Fruit fly (Drosophila melanogaster) whole organism, embryonic: ENCODE results near the gene CG7509.
A peak's percentile ranks its signal among the peaks of the same experiment; 100 is the strongest.

ENCODE experiments used
- CG10959 ChIP-seq: fragments of 200-800 bp; sonication (Bioruptor generic); IDR thresholded peaks from 2 replicates; pipeline ENCODE4 v1.3.6; 2022; ENCODE audit warnings: missing biosample characterization, missing genetic modification characterization
- CG11093 ChIP-seq: fragments of 200-800 bp; sonication (Bioruptor generic); IDR thresholded peaks from 3 replicates; pipeline ENCODE4 v1.3.6; 2022; ENCODE audit warnings: missing biosample characterization, missing genetic modification characterization
- CG11696 ChIP-seq: fragments of 200-800 bp; sonication (Bioruptor generic); IDR thresholded peaks from 2 replicates; pipeline ENCODE4 v1.3.6; 2022; ENCODE audit warnings: missing biosample characterization, missing genetic modification characterization
- CG12071 ChIP-seq: fragments of 200-800 bp; sonication (Bioruptor generic); optimal IDR thresholded peaks from 3 replicates; lab custom pipeline; 2018; ENCODE audit warnings: missing biosample characterization, mild to moderate bottlenecking, missing genetic modification characterization
- CG12942 ChIP-seq: fragments of 200-800 bp; sonication (Bioruptor generic); optimal IDR thresholded peaks from 3 replicates; lab custom pipeline; 2016; ENCODE audit warnings: missing biosample characterization, missing genetic modification characterization
- CG13287 ChIP-seq: fragments of 200-800 bp; sonication (Bioruptor generic); IDR thresholded peaks from 2 replicates; pipeline ENCODE4 v1.3.6; 2022; ENCODE audit warnings: missing biosample characterization, missing genetic modification characterization; ENCODE audit not compliant: partially characterized antibody
- CG13424 ChIP-seq: fragments of 200-800 bp; sonication (Bioruptor generic); optimal IDR thresholded peaks from 2 replicates; lab custom pipeline; 2019; ENCODE audit warnings: missing biosample characterization, mild to moderate bottlenecking, missing genetic modification characterization, moderate library complexity
- CG14667 ChIP-seq: fragments of 200-800 bp; sonication (Bioruptor generic); IDR thresholded peaks from 2 replicates; pipeline ENCODE4 v1.3.6; 2022; ENCODE audit warnings: missing biosample characterization, missing genetic modification characterization
- CG16779 ChIP-seq: fragments of 200-800 bp; sonication (Bioruptor generic); IDR thresholded peaks from 2 replicates; pipeline ENCODE4 v1.3.6; 2022; ENCODE audit warnings: missing biosample characterization, missing genetic modification characterization
- CG1832 ChIP-seq: fragments of 200-800 bp; sonication (Bioruptor generic); optimal IDR thresholded peaks from 2 replicates; lab custom pipeline; 2017; ENCODE audit warnings: missing biosample characterization, mild to moderate bottlenecking, missing genetic modification characterization, inconsistent platforms
- CG18764 ChIP-seq: fragments of 200-800 bp; sonication (Bioruptor generic); optimal IDR thresholded peaks from 3 replicates; lab custom pipeline; 2016; ENCODE audit warnings: missing biosample characterization, missing genetic modification characterization
- CG31388 ChIP-seq: fragments of 200-800 bp; sonication (Bioruptor generic); optimal IDR thresholded peaks from 2 replicates; lab custom pipeline; 2016; ENCODE audit warnings: missing biosample characterization, missing genetic modification characterization
- CG4282 ChIP-seq: fragments of 200-800 bp; sonication (Bioruptor generic); optimal IDR thresholded peaks from 2 replicates; lab custom pipeline; 2016; ENCODE audit warnings: missing biosample characterization, missing genetic modification characterization
- CG5953 ChIP-seq: fragments of 200-800 bp; sonication (Bioruptor generic); IDR thresholded peaks from 2 replicates; pipeline ENCODE4 v1.3.6; 2022; ENCODE audit warnings: missing biosample characterization, missing genetic modification characterization
- CG6654 ChIP-seq: fragments of 200-800 bp; sonication (Bioruptor generic); optimal IDR thresholded peaks from 2 replicates; lab custom pipeline; 2017; ENCODE audit warnings: missing biosample characterization, mild to moderate bottlenecking, missing genetic modification characterization
- CG7786 ChIP-seq: fragments of 200-800 bp; sonication (Bioruptor generic); optimal IDR thresholded peaks from 2 replicates; lab custom pipeline; 2016; ENCODE audit warnings: missing biosample characterization, missing genetic modification characterization
- CG7928 ChIP-seq: fragments of 200-800 bp; sonication (Bioruptor generic); optimal IDR thresholded peaks from 2 replicates; lab custom pipeline; 2017; ENCODE audit warnings: missing biosample characterization, mild to moderate bottlenecking, missing genetic modification characterization
- CG8765 ChIP-seq: fragments of 200-800 bp; sonication (Bioruptor generic); IDR thresholded peaks from 2 replicates; pipeline ENCODE4 v1.3.6; 2022; ENCODE audit warnings: missing biosample characterization, missing genetic modification characterization
- Fer1 ChIP-seq: fragments of 200-800 bp; sonication (Bioruptor generic); optimal IDR thresholded peaks from 2 replicates; lab custom pipeline; 2017; ENCODE audit warnings: missing biosample characterization, mild to moderate bottlenecking, missing genetic modification characterization
- HLH3B ChIP-seq: fragments of 200-800 bp; sonication (Bioruptor generic); IDR thresholded peaks from 2 replicates; pipeline ENCODE4 v1.3.6; 2022; ENCODE audit warnings: missing biosample characterization, missing genetic modification characterization
- HmgD ChIP-seq: fragments of 200-800 bp; sonication (Bioruptor generic); optimal IDR thresholded peaks from 3 replicates; lab custom pipeline; 2016; ENCODE audit warnings: missing biosample characterization, missing genetic modification characterization
- Hr39 ChIP-seq: fragments of >200 bp; optimal IDR thresholded peaks from 2 replicates; lab custom pipeline; 2017
- Hsf ChIP-seq: fragments of 200-800 bp; sonication (Bioruptor generic); optimal IDR thresholded peaks from 3 replicates; lab custom pipeline; 2016; ENCODE audit warnings: missing biosample characterization, missing genetic modification characterization
- Nf-YC ChIP-seq: fragments of 200-800 bp; optimal IDR thresholded peaks from 3 replicates; lab custom pipeline; 2019; ENCODE audit warnings: missing biosample characterization, mild to moderate bottlenecking, missing genetic modification characterization, moderate library complexity
- Oaz ChIP-seq: fragments of 200-800 bp; sonication (Bioruptor generic); IDR thresholded peaks from 2 replicates; pipeline ENCODE4 v1.3.6; 2022; ENCODE audit warnings: missing biosample characterization, missing genetic modification characterization
- Pdp1 ChIP-seq, 2 experiments: fragments of 200-800 bp; sonication (Bioruptor generic); optimal IDR thresholded peaks; 3 replicates each; lab custom pipeline; 2016; ENCODE audit warnings: missing biosample characterization in 2 of 2, missing genetic modification characterization in 2 of 2, mild to moderate bottlenecking in 1 of 2, moderate library complexity in 1 of 2
- Ptx1 ChIP-seq: fragments of 200-800 bp; sonication (Bioruptor generic); IDR thresholded peaks from 2 replicates; pipeline ENCODE4 v1.3.6; 2022; ENCODE audit warnings: missing biosample characterization, missing genetic modification characterization
- Scr ChIP-seq: fragments of 200-800 bp; sonication (Bioruptor generic); IDR thresholded peaks from 2 replicates; pipeline ENCODE4 v1.3.6; 2022; ENCODE audit warnings: missing biosample characterization, missing genetic modification characterization; ENCODE audit not compliant: partially characterized antibody
- Sin3A ChIP-seq: fragments of >200 bp; optimal IDR thresholded peaks from 2 replicates; lab custom pipeline; 2018
- TFAM ChIP-seq: fragments of 200-800 bp; sonication (Bioruptor generic); optimal IDR thresholded peaks from 2 replicates; lab custom pipeline; 2017; ENCODE audit warnings: missing biosample characterization, missing genetic modification characterization, inconsistent platforms
- az2 ChIP-seq: fragments of 200-800 bp; sonication (Bioruptor generic); optimal IDR thresholded peaks from 3 replicates; lab custom pipeline; 2016; ENCODE audit warnings: missing biosample characterization, missing genetic modification characterization
- br ChIP-seq: fragments of >200 bp; optimal IDR thresholded peaks from 2 replicates; lab custom pipeline; 2017
- disco-r ChIP-seq: fragments of 200-800 bp; sonication (Bioruptor generic); optimal IDR thresholded peaks from 2 replicates; lab custom pipeline; 2016; ENCODE audit warnings: missing biosample characterization, missing genetic modification characterization
- dpn ChIP-seq, 2 experiments: fragments of 200-800 bp; sonication (Bioruptor generic); optimal IDR thresholded peaks; 3 replicates each; lab custom pipeline; 2016; ENCODE audit warnings: missing biosample characterization in 2 of 2, missing genetic modification characterization in 2 of 2
- exex ChIP-seq: fragments of 200-800 bp; sonication (Bioruptor generic); optimal IDR thresholded peaks from 4 replicates; lab custom pipeline; 2018; ENCODE audit warnings: missing biosample characterization, mild to moderate bottlenecking, missing genetic modification characterization, moderate library complexity
- fd96Cb ChIP-seq: fragments of 200-800 bp; sonication (Bioruptor generic); optimal IDR thresholded peaks from 2 replicates; lab custom pipeline; 2018; ENCODE audit warnings: missing biosample characterization, mild to moderate bottlenecking, missing genetic modification characterization, moderate library complexity
- fru ChIP-seq: fragments of >200 bp; optimal IDR thresholded peaks from 2 replicates; lab custom pipeline; 2017
- ftz-f1 ChIP-seq: fragments of 200-800 bp; sonication (Bioruptor generic); optimal IDR thresholded peaks from 2 replicates; lab custom pipeline; 2016; ENCODE audit warnings: missing biosample characterization, missing genetic modification characterization
- gcm ChIP-seq: fragments of 200-800 bp; sonication (Bioruptor generic); optimal IDR thresholded peaks from 2 replicates; lab custom pipeline; 2019; ENCODE audit warnings: missing biosample characterization, mild to moderate bottlenecking, missing genetic modification characterization, moderate library complexity
- gsb-n ChIP-seq: fragments of 200-800 bp; sonication (Bioruptor generic); optimal IDR thresholded peaks from 3 replicates; lab custom pipeline; 2018; ENCODE audit warnings: missing biosample characterization, mild to moderate bottlenecking, missing genetic modification characterization
- insv ChIP-seq, 2 experiments: fragments of 200-800 bp; sonication (Bioruptor generic); optimal IDR thresholded peaks; 3 replicates each; lab custom pipeline; 2016 to 2018; ENCODE audit warnings: missing biosample characterization in 2 of 2, missing genetic modification characterization in 2 of 2
- jumu ChIP-seq: fragments of 200-800 bp; sonication (Bioruptor generic); optimal IDR thresholded peaks from 3 replicates; lab custom pipeline; 2016; ENCODE audit warnings: missing biosample characterization, missing genetic modification characterization
- lab ChIP-seq: fragments of 200-800 bp; sonication (Bioruptor generic); optimal IDR thresholded peaks from 3 replicates; lab custom pipeline; 2017; ENCODE audit warnings: missing biosample characterization, missing genetic modification characterization, mild to moderate bottlenecking, moderate library complexity, missing genetic modification reagents
- luna ChIP-seq: fragments of 200-800 bp; sonication (Bioruptor generic); optimal IDR thresholded peaks from 2 replicates; lab custom pipeline; 2016; ENCODE audit warnings: missing biosample characterization, missing genetic modification characterization
- mam ChIP-seq: fragments of 200-800 bp; sonication (Bioruptor generic); optimal IDR thresholded peaks from 3 replicates; lab custom pipeline; 2016; ENCODE audit warnings: missing biosample characterization, missing genetic modification characterization
- pb ChIP-seq: fragments of 200-800 bp; sonication (Bioruptor generic); optimal IDR thresholded peaks from 3 replicates; lab custom pipeline; 2016; ENCODE audit warnings: missing biosample characterization, missing genetic modification characterization
- tgo ChIP-seq: fragments of 200-800 bp; sonication (Bioruptor generic); IDR thresholded peaks from 3 replicates; pipeline ENCODE4 v1.3.6; 2022; ENCODE audit warnings: missing biosample characterization, missing genetic modification characterization
- tup ChIP-seq: fragments of 200-800 bp; sonication (Bioruptor generic); optimal IDR thresholded peaks from 2 replicates; lab custom pipeline; 2016; ENCODE audit warnings: missing biosample characterization, mild to moderate bottlenecking, missing genetic modification characterization, moderate library complexity
- usp ChIP-seq: fragments of >200 bp; optimal IDR thresholded peaks from 2 replicates; lab custom pipeline; 2017; ENCODE audit warnings: missing biosample characterization, missing genetic modification characterization
- yki ChIP-seq: fragments of >200 bp; optimal IDR thresholded peaks from 3 replicates; lab custom pipeline; 2018
- zen ChIP-seq: fragments of 200-800 bp; sonication (Bioruptor generic); optimal IDR thresholded peaks from 3 replicates; lab custom pipeline; 2018; ENCODE audit warnings: missing biosample characterization, mild to moderate bottlenecking, missing genetic modification characterization, moderate library complexity
- zen2 ChIP-seq: fragments of 200-800 bp; sonication (Bioruptor generic); IDR thresholded peaks from 3 replicates; pipeline ENCODE4 v1.3.6; 2022; ENCODE audit warnings: missing biosample characterization, missing genetic modification characterization; ENCODE audit not compliant: partially characterized antibody

CG7509 gene

dm6 chr3L:4824356-4825138 is 19.5 kb upstream of the CG7509 start (continued):
- peak; percentile 97 for TF ChIP-seq az2 (GFP tag; lab: Kevin White, UChicago)
- TF ChIP-seq CG13424 (tag; lab: Kevin White, UChicago), result peak; percentile 95
- TF ChIP-seq HmgD (GFP tag; lab: Kevin White, UChicago), result peak; percentile 56
- TF ChIP-seq CG6654 (GFP tag; lab: Kevin White, UChicago), result peak; percentile 72
- TF ChIP-seq CG11093 (GFP tag; lab: Robert Waterston, UW), result peak; percentile 96
- TF ChIP-seq tup (GFP tag; lab: Kevin White, UChicago), result peak; percentile 88
- peak; percentile 82 for TF ChIP-seq jumu
- TF ChIP-seq tgo (GFP tag; lab: Robert Waterston, UW), result peak; percentile 96
- TF ChIP-seq CG11696 (GFP tag; lab: Robert Waterston, UW), result peak; percentile 89
- no peak for TF ChIP-seq Hr39 (lab: Kevin White, UChicago)
- TF ChIP-seq Oaz (GFP tag; lab: Robert Waterston, UW), result peak; percentile 92
- TF ChIP-seq CG4282 (GFP tag; lab: Kevin White, UChicago), result peak; percentile 48
- peak; percentile 73 for TF ChIP-seq luna (GFP tag; lab: Kevin White, UChicago)
- peak; percentile 93 for TF ChIP-seq CG12942
- TF ChIP-seq zen2, result peak; percentile 81
- TF ChIP-seq TFAM (GFP tag; lab: Kevin White, UChicago), result peak; percentile 76
- TF ChIP-seq HLH3B (GFP tag; lab: Robert Waterston, UW), result peak; percentile 97
- TF ChIP-seq Sin3A (lab: Kevin White, UChicago), result no peak
- TF ChIP-seq CG10959 (GFP tag; lab: Robert Waterston, UW), result peak; percentile 96
- TF ChIP-seq Scr (GFP tag; lab: Robert Waterston, UW), result peak; percentile 58
- TF ChIP-seq CG8765 (GFP tag; lab: Robert Waterston, UW), result peak; percentile 92
- TF ChIP-seq mam (GFP tag; lab: Kevin White, UChicago), result peak; percentile 94
- TF ChIP-seq zen (tag; lab: Kevin White, UChicago), result peak; percentile 91
- peak; percentile 77 for TF ChIP-seq Nf-YC (tag; lab: Kevin White, UChicago)
- peak; percentile 69 for TF ChIP-seq pb (GFP tag; lab: Kevin White, UChicago)
- no peak for TF ChIP-seq br
- TF ChIP-seq Hsf (GFP tag; lab: Kevin White, UChicago), result peak; percentile 96
- TF ChIP-seq Fer1 (GFP tag; lab: Kevin White, UChicago), result peak; percentile 93
- TF ChIP-seq CG12071 (GFP tag; lab: Kevin White, UChicago), result peak; percentile 92
- TF ChIP-seq yki, result no peak
- peak; percentile 88 for TF ChIP-seq CG31388
- TF ChIP-seq ftz-f1, result peak; percentile 100
- TF ChIP-seq gcm (GFP tag; lab: Kevin White, UChicago), result no peak
- peak; percentile 83 for TF ChIP-seq CG13287 (GFP tag; lab: Robert Waterston, UW)
- TF ChIP-seq lab (GFP tag; lab: Kevin White, UChicago), result peak; percentile 97
- TF ChIP-seq fru, result no peak
- peak; percentile 94 to 97 for TF ChIP-seq dpn (GFP tag; optimal IDR thresholded peaks at IDR 0.05; lab: Kevin White, UChicago)
- TF ChIP-seq Ptx1 (GFP tag; lab: Robert Waterston, UW), result peak; percentile 96
- TF ChIP-seq insv (GFP tag; optimal IDR thresholded peaks at IDR 0.05; lab: Kevin White, UChicago), result peak; percentile 62 to 91
- peak; percentile 66 for TF ChIP-seq exex (tag; lab: Kevin White, UChicago)
- TF ChIP-seq CG7928 (GFP tag; lab: Kevin White, UChicago), result peak; percentile 70
- peak; percentile 96 for TF ChIP-seq fd96Cb (tag; lab: Kevin White, UChicago)
- peak; percentile 93 for TF ChIP-seq CG5953 (GFP tag; lab: Robert Waterston, UW)
- peak; percentile 60 for TF ChIP-seq disco-r
- TF ChIP-seq CG7786 (GFP tag; lab: Kevin White, UChicago), result peak; percentile 88
- TF ChIP-seq usp (GFP tag; lab: Kevin White, UChicago), result no peak
- TF ChIP-seq CG16779, result peak; percentile 87
- peak in 1 of 2 experiments; percentile 91 for TF ChIP-seq Pdp1 (GFP tag; optimal IDR thresholded peaks at IDR 0.05; lab: Kevin White, UChicago)
- peak; percentile 96 for TF ChIP-seq CG14667 (GFP tag; lab: Robert Waterston, UW)
- TF ChIP-seq CG18764, result peak; percentile 87
- TF ChIP-seq gsb-n (tag; lab: Kevin White, UChicago), result no peak
- TF ChIP-seq CG1832, result no peak
